Worm (Caenorhabditis elegans) whole organism, L4 larva: Measurements from ENCODE around the gene nhr-88.
A peak's percentile ranks its signal among the peaks of the same experiment; 100 is the strongest.

Source experiments
- D1046.2 ChIP-seq: fragments of 200-800 bp; sonication (Bioruptor generic); IDR thresholded peaks from 2 replicates; pipeline ENCODE4 v1.3.6; 2022; ENCODE audit warnings: missing genetic modification characterization, missing compliant biosample characterization
- F10B5.3 ChIP-seq: sonication (generic microtip); optimal IDR thresholded peaks from 2 replicates; lab custom pipeline; 2016; ENCODE audit warnings: mild to moderate bottlenecking, missing genetic modification characterization, missing compliant biosample characterization
- F26F4.8 ChIP-seq: fragments of 200-800 bp; sonication (Bioruptor generic); conservative IDR thresholded peaks from 2 replicates; pipeline ENCODE4 v1.3.6; 2022; ENCODE audit warnings: missing genetic modification characterization, missing compliant biosample characterization
- R02D3.7 ChIP-seq: fragments of 150-350 bp; sonication (generic microtip); optimal IDR thresholded peaks from 3 replicates; lab custom pipeline; 2014; ENCODE audit warnings: missing biosample characterization, missing genetic modification characterization
- ZK337.2 ChIP-seq: fragments of 200-800 bp; sonication (Bioruptor generic); IDR thresholded peaks from 2 replicates; pipeline ENCODE4 v1.3.6; 2022; ENCODE audit warnings: missing genetic modification reagents, missing genetic modification characterization, missing compliant biosample characterization
- ZK546.5 ChIP-seq, 2 experiments: sonication (generic microtip); optimal IDR thresholded peaks; 2 replicates each; lab custom pipeline; 2017; ENCODE audit warnings: missing biosample characterization in 2 of 2, missing genetic modification characterization in 2 of 2
- aha-1 ChIP-seq: fragments of 150-350 bp; peaks from one replicate; lab custom pipeline; 2014; ENCODE audit warnings: missing biosample characterization, missing genetic modification characterization
- ama-1 ChIP-seq: fragments of 150-350 bp; optimal IDR thresholded peaks from 2 replicates; lab custom pipeline; 2014; ENCODE audit warnings: inconsistent platforms, mixed read lengths
- arid-1 ChIP-seq: fragments of 200-800 bp; sonication (Bioruptor generic); conservative IDR thresholded peaks from 2 replicates; pipeline ENCODE4 v1.3.6; 2022; ENCODE audit warnings: missing genetic modification reagents, missing genetic modification characterization, missing compliant biosample characterization
- ceh-62 ChIP-seq: sonication (generic microtip); optimal IDR thresholded peaks from 2 replicates; lab custom pipeline; 2017; ENCODE audit warnings: missing biosample characterization, missing genetic modification characterization
- ces-1 ChIP-seq: fragments of 150-350 bp; sonication (generic microtip); optimal IDR thresholded peaks from 4 replicates; lab custom pipeline; 2014; ENCODE audit warnings: missing biosample characterization, missing genetic modification reagents, missing genetic modification characterization
- cey-2 ChIP-seq: sonication (generic microtip); optimal IDR thresholded peaks from 3 replicates; lab custom pipeline; 2017; ENCODE audit warnings: missing genetic modification characterization, mild to moderate bottlenecking, missing compliant biosample characterization, antibody characterized with exemption, borderline replicate concordance; ENCODE audit not compliant: insufficient read depth
- ctbp-1 ChIP-seq: fragments of 200-800 bp; sonication (Bioruptor generic); IDR thresholded peaks from 2 replicates; pipeline ENCODE4 v1.3.6; 2022; ENCODE audit warnings: missing genetic modification reagents, missing genetic modification characterization, missing compliant biosample characterization
- dmd-8 ChIP-seq: fragments of 200-800 bp; sonication (Bioruptor generic); IDR thresholded peaks from 2 replicates; pipeline ENCODE4 v1.3.6; 2022; ENCODE audit warnings: missing genetic modification characterization, missing compliant biosample characterization
- duxl-1 ChIP-seq: sonication (generic microtip); optimal IDR thresholded peaks from 2 replicates; lab custom pipeline; 2016; ENCODE audit warnings: mild to moderate bottlenecking, missing genetic modification characterization, moderate library complexity, missing compliant biosample characterization; ENCODE audit not compliant: poor library complexity
- dve-1 ChIP-seq: sonication (generic microtip); optimal IDR thresholded peaks from 2 replicates; lab custom pipeline; 2017; ENCODE audit warnings: antibody characterized with exemption, mild to moderate bottlenecking, missing genetic modification characterization, missing compliant biosample characterization; ENCODE audit not compliant: insufficient read depth
- fos-1 ChIP-seq: fragments of 150-350 bp; optimal IDR thresholded peaks from 2 replicates; lab custom pipeline; 2014; ENCODE audit warnings: missing biosample characterization, missing genetic modification characterization
- hlh-11 ChIP-seq: fragments of 200-800 bp; sonication (Bioruptor generic); optimal IDR thresholded peaks from 2 replicates; lab custom pipeline; 2018; ENCODE audit warnings: mild to moderate bottlenecking, missing genetic modification characterization, missing compliant biosample characterization
- lin-1 ChIP-seq: fragments of 200-800 bp; sonication (Bioruptor generic); IDR thresholded peaks from 2 replicates; pipeline ENCODE4 v1.3.6; 2022; ENCODE audit warnings: missing genetic modification reagents, missing genetic modification characterization, missing compliant biosample characterization
- lir-3 ChIP-seq: sonication (generic microtip); optimal IDR thresholded peaks from 2 replicates; lab custom pipeline; 2016; ENCODE audit warnings: mild to moderate bottlenecking, missing genetic modification characterization, missing compliant biosample characterization
- lsy-2 ChIP-seq, 2 experiments: fragments of 150-350 bp in 1 of 2; sonication (generic microtip) in 1 of 2; optimal IDR thresholded peaks; 2 replicates each; lab custom pipeline; 2014 to 2017; ENCODE audit warnings: missing biosample characterization in 2 of 2, missing genetic modification characterization in 2 of 2
- mep-1 ChIP-seq: fragments of 150-350 bp; sonication (generic microtip); optimal IDR thresholded peaks from 3 replicates; lab custom pipeline; 2014; ENCODE audit warnings: missing biosample characterization, missing genetic modification characterization
- mxl-2 ChIP-seq: fragments of 200-800 bp; sonication (Bioruptor generic); conservative IDR thresholded peaks from 2 replicates; pipeline ENCODE4 v1.3.6; 2022; ENCODE audit warnings: missing genetic modification reagents, missing genetic modification characterization, missing compliant biosample characterization
- nhr-237 ChIP-seq: sonication (generic microtip); optimal IDR thresholded peaks from 2 replicates; lab custom pipeline; 2017; ENCODE audit warnings: missing biosample characterization, missing genetic modification characterization
- nhr-28 ChIP-seq: fragments of 150-350 bp; optimal IDR thresholded peaks from 2 replicates; lab custom pipeline; 2014; ENCODE audit warnings: missing biosample characterization, missing genetic modification characterization
- nhr-76 ChIP-seq: fragments of 150-350 bp; optimal IDR thresholded peaks from 2 replicates; lab custom pipeline; 2014; ENCODE audit warnings: missing biosample characterization, missing genetic modification characterization
- php-3 ChIP-seq: fragments of 200-800 bp; sonication (Bioruptor generic); IDR thresholded peaks from 2 replicates; pipeline ENCODE4 v1.3.6; 2022; ENCODE audit warnings: missing genetic modification reagents, missing genetic modification characterization, missing compliant biosample characterization
- pqm-1 ChIP-seq: sonication (generic microtip); optimal IDR thresholded peaks from 2 replicates; lab custom pipeline; 2017; ENCODE audit warnings: missing biosample characterization, missing genetic modification characterization
- saeg-2 ChIP-seq: fragments of 200-800 bp; sonication (Bioruptor generic); IDR thresholded peaks from 2 replicates; pipeline ENCODE4 v1.3.6; 2022; ENCODE audit warnings: missing genetic modification reagents, missing genetic modification characterization, missing compliant biosample characterization
- sdz-12 ChIP-seq: fragments of 200-800 bp; sonication (Bioruptor generic); optimal IDR thresholded peaks from 2 replicates; lab custom pipeline; 2018; ENCODE audit warnings: mild to moderate bottlenecking, missing genetic modification characterization, missing compliant biosample characterization
- set-16 ChIP-seq: fragments of 200-800 bp; sonication (Bioruptor generic); IDR thresholded peaks from 2 replicates; pipeline ENCODE4 v1.3.6; 2022; ENCODE audit warnings: missing genetic modification reagents, missing genetic modification characterization, missing compliant biosample characterization
- snpc-1.2 ChIP-seq: fragments of 200-800 bp; sonication (Bioruptor generic); IDR thresholded peaks from 2 replicates; pipeline ENCODE4 v1.3.6; 2022; ENCODE audit warnings: missing genetic modification reagents, missing genetic modification characterization, missing compliant biosample characterization
- snpc-4 ChIP-seq: fragments of 150-350 bp; optimal IDR thresholded peaks from 2 replicates; lab custom pipeline; 2014; ENCODE audit warnings: missing biosample characterization, missing genetic modification characterization
- spr-1 ChIP-seq: sonication (generic microtip); optimal IDR thresholded peaks from 2 replicates; lab custom pipeline; 2016; ENCODE audit warnings: mild to moderate bottlenecking, missing genetic modification characterization, missing compliant biosample characterization
- tra-1 ChIP-seq: fragments of 200-800 bp; sonication (Bioruptor generic); IDR thresholded peaks from 2 replicates; pipeline ENCODE4 v1.3.6; 2022; ENCODE audit warnings: missing genetic modification reagents, missing genetic modification characterization, missing compliant biosample characterization
- unc-62 ChIP-seq, 3 experiments: fragments of 150-350 bp in 1 of 3; sonication (generic microtip); optimal IDR thresholded peaks in 2 of 3; peaks in 1 of 3; 1 replicate in 1 of 3; 2 replicates in 2 of 3; lab custom pipeline; 2014 to 2017; ENCODE audit warnings: missing biosample characterization in 3 of 3, missing genetic modification characterization in 3 of 3, missing genetic modification reagents in 3 of 3, missing genotype in 1 of 3
- zfp-2 ChIP-seq: sonication (generic microtip); optimal IDR thresholded peaks from 2 replicates; lab custom pipeline; 2016; ENCODE audit warnings: mild to moderate bottlenecking, missing genetic modification characterization, missing compliant biosample characterization
- zfp-3 ChIP-seq: fragments of 200-800 bp; sonication (Bioruptor generic); conservative IDR thresholded peaks from 2 replicates; pipeline ENCODE4 v1.3.6; 2022; ENCODE audit warnings: missing genetic modification reagents, missing genetic modification characterization, missing compliant biosample characterization
- zip-11 ChIP-seq: fragments of 200-800 bp; sonication (Bioruptor generic); IDR thresholded peaks from 2 replicates; pipeline ENCODE4 v1.3.6; 2022; ENCODE audit warnings: missing genetic modification characterization, missing compliant biosample characterization

The nhr-88 gene

ce11 chrII:2996721-2997120 is 20.3 kb downstream of the nhr-88 start, which contains the start of gene lido-8:
Gene lido-8, plus strand, starts transcription at chrII:2997021.
- TF ChIP-seq aha-1 (tag; lab: Kevin White, UChicago): peak; percentile 52
- TF ChIP-seq ceh-62 (tag; lab: Kevin White, UChicago): no peak
- no peak for TF ChIP-seq snpc-1.2 (GFP tag; lab: Robert Waterston, UW)
- TF ChIP-seq lin-1 (GFP tag; lab: Robert Waterston, UW): no peak
- TF ChIP-seq unc-62 (GFP tag; optimal IDR thresholded peaks at IDR 0.05 in 1 of 2; lab: Kevin White, UChicago): no peak
- TF ChIP-seq unc-62 (tag; optimal IDR thresholded peaks at IDR 0.05; lab: Kevin White, UChicago): no peak
- no peak for TF ChIP-seq pqm-1 (tag; lab: Kevin White, UChicago)
- no peak for TF ChIP-seq F26F4.8 (GFP tag; lab: Robert Waterston, UW)
- no peak for TF ChIP-seq R02D3.7
- TF ChIP-seq fos-1: no peak

- TF ChIP-seq ZK546.5 (tag; optimal IDR thresholded peaks at IDR 0.05; lab: Kevin White, UChicago): no peak
- TF ChIP-seq ces-1 (GFP tag; lab: Kevin White, UChicago): no peak
- TF ChIP-seq lir-3 (tag; lab: Kevin White, UChicago): no peak
- TF ChIP-seq saeg-2 (GFP tag; lab: Robert Waterston, UW): no peak
- TF ChIP-seq duxl-1 (tag; lab: Kevin White, UChicago): peak; percentile 16
- TF ChIP-seq lsy-2 (tag; optimal IDR thresholded peaks at IDR 0.05; lab: Kevin White, UChicago): no peak
These were observed 21.5 kb downstream of the nhr-88 start for ce11 chrII:2997828-2998441.

- TF ChIP-seq mep-1 (tag; lab: Kevin White, UChicago) (no peak), duxl-1 (tag; lab: Kevin White, UChicago) (peak; percentile 38), set-16 (GFP tag; lab: Robert Waterston, UW) (peak; percentile 67), dmd-8 (GFP tag; lab: Robert Waterston, UW) (0 out of 2 replicates have a peak, but pooled peaks have one; percentile 4)
- TF ChIP-seq, all 104 proteins: peak for 3
These were observed 24.3 kb downstream of the nhr-88 start, which contains the start of gene lido-9 for ce11 chrII:3000535-3001264. Gene lido-9, plus strand, starts transcription at chrII:3000768.

- TF ChIP-seq cey-2 (tag; lab: Kevin White, UChicago) (no peak), aha-1 (tag; lab: Kevin White, UChicago) (no peak), sdz-12 (GFP tag; lab: Kevin White, UChicago) (no peak), mxl-2 (no peak), snpc-4 (tag; lab: Kevin White, UChicago) (no peak), lsy-2 (tag; optimal IDR thresholded peaks at IDR 0.05; lab: Kevin White, UChicago) (no peak), dve-1 (no peak), zfp-3 (GFP tag; lab: Robert Waterston, UW) (no peak), ces-1 (GFP tag; lab: Kevin White, UChicago) (no peak)
These were observed 25.8 kb downstream of the nhr-88 start, which contains the start of gene lido-10 for ce11 chrII:3002211-3002610. Gene lido-10, plus strand, starts transcription at chrII:3002511.

- TF ChIP-seq arid-1 (GFP tag; lab: Robert Waterston, UW) (no peak), D1046.2 (GFP tag; lab: Robert Waterston, UW) (no peak), nhr-237 (tag; lab: Kevin White, UChicago) (no peak), php-3 (no peak), ZK337.2 (GFP tag; lab: Robert Waterston, UW) (no peak), pqm-1 (tag; lab: Kevin White, UChicago) (no peak), hlh-11 (no peak), saeg-2 (GFP tag; lab: Robert Waterston, UW) (no peak), ctbp-1 (GFP tag; lab: Robert Waterston, UW) (no peak), tra-1 (GFP tag; lab: Robert Waterston, UW) (no peak), ama-1 (no peak), zfp-2 (no peak), nhr-28 (tag; lab: Kevin White, UChicago) (no peak), nhr-76 (tag; lab: Kevin White, UChicago) (no peak), spr-1 (tag; lab: Kevin White, UChicago) (no peak), dve-1 (no peak), F10B5.3 (tag; lab: Kevin White, UChicago) (no peak), zip-11 (GFP tag; lab: Robert Waterston, UW) (no peak)
These were observed 27.2 kb downstream of the nhr-88 start, which contains the start of gene lido-11 for ce11 chrII:3003667-3004066. Gene lido-11, plus strand, starts transcription at chrII:3003967.
